Fruit fly (Drosophila melanogaster): ENCODE measurements around the gene Zmynd10.

The Zmynd10 gene

DNA sequence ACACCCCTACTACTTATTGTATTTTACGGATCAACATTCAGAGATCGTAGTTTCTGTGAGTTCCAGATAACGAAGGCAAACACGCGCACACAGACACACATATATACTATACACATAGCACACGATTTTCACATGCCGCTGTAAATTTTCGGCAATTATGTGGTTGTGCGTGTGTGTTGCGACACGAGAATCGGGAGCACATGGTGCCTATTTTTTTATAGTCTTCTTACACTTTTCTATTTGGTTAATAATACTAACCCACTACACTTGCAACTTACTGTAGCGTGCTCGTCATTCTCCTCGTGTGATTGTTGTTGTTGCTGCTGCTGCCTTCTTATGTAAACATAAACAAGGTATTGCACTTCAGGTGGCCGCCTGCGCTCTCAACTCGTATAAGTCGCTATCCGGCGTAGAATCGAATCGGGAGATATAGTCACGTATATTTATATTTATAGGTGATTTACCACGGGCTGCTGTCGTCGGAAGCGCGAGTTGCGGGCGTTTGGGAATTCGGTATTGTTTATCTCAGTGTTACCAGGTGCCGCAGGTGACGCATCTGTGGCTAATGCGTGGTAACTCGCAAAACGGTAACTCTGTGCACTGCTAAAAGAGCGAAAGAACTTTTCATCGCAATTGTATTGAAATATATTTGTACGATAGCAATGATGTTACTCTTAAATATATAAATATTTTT, 3.9 kb downstream of the Zmynd10 start, which contains the start of gene Adk2 (continued):
- TF ChIP-seq her (GFP tag; optimal IDR thresholded peaks at IDR 0.05) (no peak), nom (GFP tag; optimal IDR thresholded peaks at IDR 0.05) (no peak), gfzf (GFP tag; optimal IDR thresholded peaks at IDR 0.05) (peak; percentile 79), jigr1 (GFP tag; IDR thresholded peaks at IDR 0.05) (no peak), Sox102F (GFP tag; optimal IDR thresholded peaks at IDR 0.05) (no peak), Elba2 (GFP tag; optimal IDR thresholded peaks at IDR 0.05) (peak; percentile 8), Nf-YB (GFP tag; optimal IDR thresholded peaks at IDR 0.05) (no peak), Neu2 (GFP tag; optimal IDR thresholded peaks at IDR 0.05; ENCODE audit: borderline replicate concordance) (no peak), CG17359 (tag; optimal IDR thresholded peaks at IDR 0.05) (no peak), CG10209 (GFP tag; optimal IDR thresholded peaks at IDR 0.05) (no peak), MESR4 (GFP tag; optimal IDR thresholded peaks at IDR 0.05) (peak; percentile 90), E2f1 (GFP tag; IDR thresholded peaks at IDR 0.05) (peak; percentile 30; the same call in 1 of the 2 replicates), crp (GFP tag; optimal IDR thresholded peaks at IDR 0.05) (no peak), tap (tag; optimal IDR thresholded peaks at IDR 0.05) (no peak), zen2 (GFP tag; IDR thresholded peaks at IDR 0.05; ENCODE audit: partially characterized antibody) (no peak), sd (tag; optimal IDR thresholded peaks at IDR 0.05) (peak; percentile 82), HmgZ (tag; optimal IDR thresholded peaks at IDR 0.05) (no peak), CG15479 (GFP tag; optimal IDR thresholded peaks at IDR 0.05) (peak; percentile 52), fd3F (GFP tag; optimal IDR thresholded peaks at IDR 0.05) (no peak), sens-2 (GFP tag; IDR thresholded peaks at IDR 0.05) (no peak), CG4360 (GFP tag; IDR thresholded peaks at IDR 0.05) (peak; percentile 82), CG12236 (GFP tag; optimal IDR thresholded peaks at IDR 0.05) (no peak), gt (GFP tag; IDR thresholded peaks at IDR 0.05) (0 out of 2 replicates have a peak, but pooled peaks have one; percentile 14), fd96Cb (tag; optimal IDR thresholded peaks at IDR 0.05) (no peak), NC2β (GFP tag; optimal IDR thresholded peaks at IDR 0.05) (no peak), Nf-YA (GFP tag; IDR thresholded peaks at IDR 0.05) (0 out of 2 replicates have a peak, but pooled peaks have one; percentile 27), CG13123 (GFP tag; optimal IDR thresholded peaks at IDR 0.05) (no peak), wdn (GFP tag; IDR thresholded peaks at IDR 0.05) (no peak), ind (GFP tag; optimal IDR thresholded peaks at IDR 0.05) (no peak), MTF-1 (GFP tag; optimal IDR thresholded peaks at IDR 0.05; ENCODE audit: borderline replicate concordance) (peak; percentile 2), Hmr (GFP tag; optimal IDR thresholded peaks at IDR 0.05) (no peak), pb (GFP tag; optimal IDR thresholded peaks at IDR 0.05) (no peak), CG4707 (GFP tag; optimal IDR thresholded peaks at IDR 0.05) (no peak), hbn (GFP tag; IDR thresholded peaks at IDR 0.05; ENCODE audit: partially characterized antibody) (no peak), Gsc (GFP tag; IDR thresholded peaks at IDR 0.05) (no peak), CG10267 (tag; optimal IDR thresholded peaks at IDR 0.05) (no peak), HLH4C (GFP tag; IDR thresholded peaks at IDR 0.05; ENCODE audit: partially characterized antibody) (no peak), fd64A (GFP tag; optimal IDR thresholded peaks at IDR 0.05) (no peak), CG30431 (GFP tag; optimal IDR thresholded peaks at IDR 0.05) (no peak), ara (GFP tag; IDR thresholded peaks at IDR 0.05) (0 out of 2 replicates have a peak, but pooled peaks have one; percentile 17), CG4404 (GFP tag; IDR thresholded peaks at IDR 0.05) (no peak), Hand (GFP tag; optimal IDR thresholded peaks at IDR 0.05) (no peak), bowl (GFP tag; IDR thresholded peaks at IDR 0.05) (no peak), CG32767 (GFP tag; IDR thresholded peaks at IDR 0.05) (no peak), CG16863 (GFP tag; optimal IDR thresholded peaks at IDR 0.05) (no peak), CG2712 (tag; optimal IDR thresholded peaks at IDR 0.05) (no peak), CG33557 (GFP tag; optimal IDR thresholded peaks at IDR 0.05) (no peak), dpn (GFP tag; optimal IDR thresholded peaks at IDR 0.05) (no peak), CG11085 (GFP tag; IDR thresholded peaks at IDR 0.05) (no peak)
